Worm (Caenorhabditis elegans): ENCODE data around the gene oac-46.

oac-46 gene

ce11 chrII:8839025-8839424, 12.9 kb downstream of the oac-46 start, which contains the start of gene F46C5.7:
F46C5.7 (plus strand) TSS chrII:8839325.
- TF ChIP-seq lin-40 (tag; optimal IDR thresholded peaks at IDR 0.05) (no peak), ceh-40 (GFP tag; IDR thresholded peaks at IDR 0.05) (no peak), rpc-1 (optimal IDR thresholded peaks at IDR 0.05) (no peak), rpc-1 (tag; optimal IDR thresholded peaks at IDR 0.05) (no peak), B0336.3 (GFP tag; IDR thresholded peaks at IDR 0.05) (no peak), lsy-27 (tag; optimal IDR thresholded peaks at IDR 0.05; ENCODE audit: borderline replicate concordance, insufficient read depth) (no peak), tbx-9 (tag; optimal IDR thresholded peaks at IDR 0.05; ENCODE audit: borderline replicate concordance) (no peak), hmg-20 (GFP tag; IDR thresholded peaks at IDR 0.05) (no peak), nfya-1 (tag; optimal IDR thresholded peaks at IDR 0.05; ENCODE audit: borderline replicate concordance, insufficient read depth) (no peak), F33H1.4 (GFP tag; IDR thresholded peaks at IDR 0.05) (no peak), F37B4.10 (GFP tag; IDR thresholded peaks at IDR 0.05) (no peak)

- TF ChIP-seq attf-3 (GFP tag; conservative IDR thresholded peaks at IDR 0.05) (no peak), egl-18 (GFP tag; IDR thresholded peaks at IDR 0.05) (no peak), F39B2.1 (GFP tag; IDR thresholded peaks at IDR 0.05) (no peak), nfya-2 (GFP tag; IDR thresholded peaks at IDR 0.05) (no peak), B0035.1 (tag; optimal IDR thresholded peaks at IDR 0.05) (no peak), tlf-1 (GFP tag; optimal IDR thresholded peaks at IDR 0.05) (no peak), rec-8 (tag; optimal IDR thresholded peaks at IDR 0.05) (no peak), nfya-1 (tag; optimal IDR thresholded peaks at IDR 0.05; ENCODE audit: borderline replicate concordance, insufficient read depth) (no peak), ceh-79 (tag; optimal IDR thresholded peaks at IDR 0.05) (no peak), attf-5 (GFP tag; optimal IDR thresholded peaks at IDR 0.05) (no peak), hmg-20 (GFP tag; IDR thresholded peaks at IDR 0.05) (no peak), nhr-27 (tag; optimal IDR thresholded peaks at IDR 0.05) (no peak), let-607 (tag; optimal IDR thresholded peaks at IDR 0.05) (no peak), egrh-3 (GFP tag; IDR thresholded peaks at IDR 0.05) (no peak), ceh-91 (GFP tag; IDR thresholded peaks at IDR 0.05) (no peak), mcd-1 (GFP tag; IDR thresholded peaks at IDR 0.05) (no peak), snpc-1.3 (tag; optimal IDR thresholded peaks at IDR 0.05; ENCODE audit: insufficient read depth) (no peak)
Observed at ce11 chrII:8835857-8836256, 16.0 kb downstream of the oac-46 start, which contains the start of gene F46C5.4. F46C5.4 (plus strand) TSS chrII:8836078.

ce11 chrII:8832941-8833340, 19.0 kb downstream of the oac-46 start:
- no peak for TF ChIP-seq pbrm-1 (GFP tag; IDR thresholded peaks at IDR 0.05)
- no peak for TF ChIP-seq snpc-1.3 (tag; optimal IDR thresholded peaks at IDR 0.05; ENCODE audit: insufficient read depth)

ce11 chrII:8830917-8831316, 21.0 kb downstream of the oac-46 start:
- TF ChIP-seq somi-1 (GFP tag; optimal IDR thresholded peaks at IDR 0.05) (no peak), Y53G8AR.9 (GFP tag; conservative IDR thresholded peaks at IDR 0.05) (no peak), T26A5.8 (tag; optimal IDR thresholded peaks at IDR 0.05) (no peak), C17E4.6 (GFP tag; IDR thresholded peaks at IDR 0.05) (no peak), aptf-2 (GFP tag; conservative IDR thresholded peaks at IDR 0.05) (no peak), zim-3 (tag; optimal IDR thresholded peaks at IDR 0.05) (no peak), efl-1 (GFP tag; optimal IDR thresholded peaks at IDR 0.05) (no peak), dpl-1 (GFP tag; optimal IDR thresholded peaks at IDR 0.05) (no peak)
